Fruit fly (Drosophila melanogaster) whole organism, embryonic: ENCODE data around the gene Grip75.

Experiments
- ATbp ChIP-seq: fragments of 200-800 bp; sonication (Bioruptor generic); optimal IDR thresholded peaks from 2 replicates; lab custom pipeline; 2017; ENCODE audit warnings: missing biosample characterization, mild to moderate bottlenecking, missing genetic modification characterization, missing genetic modification reagents
- B-H2 ChIP-seq: fragments of 200-800 bp; sonication (Bioruptor generic); optimal IDR thresholded peaks from 2 replicates; lab custom pipeline; 2018; ENCODE audit warnings: missing biosample characterization, mild to moderate bottlenecking, missing genetic modification characterization
- CG10274 ChIP-seq: fragments of 200-800 bp; sonication (Bioruptor generic); optimal IDR thresholded peaks from 3 replicates; lab custom pipeline; 2017; ENCODE audit warnings: missing biosample characterization, mild to moderate bottlenecking, missing genetic modification characterization
- CG11696 ChIP-seq: fragments of 200-800 bp; sonication (Bioruptor generic); IDR thresholded peaks from 2 replicates; pipeline ENCODE4 v1.3.6; 2022; ENCODE audit warnings: missing biosample characterization, missing genetic modification characterization
- CG12744 ChIP-seq: fragments of 200-800 bp; sonication (Bioruptor generic); optimal IDR thresholded peaks from 2 replicates; lab custom pipeline; 2016; ENCODE audit warnings: missing biosample characterization, missing genetic modification characterization
- CG13287 ChIP-seq: fragments of 200-800 bp; sonication (Bioruptor generic); IDR thresholded peaks from 2 replicates; pipeline ENCODE4 v1.3.6; 2022; ENCODE audit warnings: missing biosample characterization, missing genetic modification characterization; ENCODE audit not compliant: partially characterized antibody
- CG16779 ChIP-seq: fragments of 200-800 bp; sonication (Bioruptor generic); IDR thresholded peaks from 2 replicates; pipeline ENCODE4 v1.3.6; 2022; ENCODE audit warnings: missing biosample characterization, missing genetic modification characterization
- CG17328 ChIP-seq: fragments of 200-800 bp; sonication (Bioruptor generic); IDR thresholded peaks from 2 replicates; pipeline ENCODE4 v1.3.6; 2022; ENCODE audit warnings: missing biosample characterization, missing genetic modification characterization
- CG17359 ChIP-seq: fragments of 200-800 bp; sonication (Bioruptor generic); optimal IDR thresholded peaks from 3 replicates; lab custom pipeline; 2018; ENCODE audit warnings: missing biosample characterization, mild to moderate bottlenecking, missing genetic modification characterization, moderate library complexity
- CG17361 ChIP-seq: fragments of 200-800 bp; sonication (Bioruptor generic); IDR thresholded peaks from 3 replicates; pipeline ENCODE4 v1.3.6; 2022; ENCODE audit warnings: missing biosample characterization, missing genetic modification characterization
- CG17802 ChIP-seq: fragments of 200-800 bp; sonication (Bioruptor generic); optimal IDR thresholded peaks from 2 replicates; lab custom pipeline; 2018; ENCODE audit warnings: missing biosample characterization, mild to moderate bottlenecking, missing genetic modification characterization, moderate library complexity
- CG18011 ChIP-seq: fragments of 200-800 bp; sonication (Bioruptor generic); optimal IDR thresholded peaks from 2 replicates; lab custom pipeline; 2017; ENCODE audit warnings: missing biosample characterization, missing genetic modification characterization, mild to moderate bottlenecking, moderate library complexity, missing genotype
- CG2202 ChIP-seq: fragments of 200-800 bp; sonication (Bioruptor generic); optimal IDR thresholded peaks from 2 replicates; lab custom pipeline; 2018; ENCODE audit warnings: missing biosample characterization, mild to moderate bottlenecking, missing genetic modification characterization
- CG3065 ChIP-seq: fragments of 200-800 bp; sonication (Bioruptor generic); optimal IDR thresholded peaks from 2 replicates; lab custom pipeline; 2016; ENCODE audit warnings: missing biosample characterization, missing genetic modification characterization
- CG3163 ChIP-seq: fragments of 200-800 bp; sonication (Bioruptor generic); optimal IDR thresholded peaks from 3 replicates; lab custom pipeline; 2016; ENCODE audit warnings: missing biosample characterization, missing genetic modification characterization
- CG34422 ChIP-seq: fragments of 200-800 bp; sonication (Bioruptor generic); IDR thresholded peaks from 3 replicates; pipeline ENCODE4 v1.3.6; 2022; ENCODE audit warnings: missing biosample characterization, missing genetic modification characterization
- CG5953 ChIP-seq: fragments of 200-800 bp; sonication (Bioruptor generic); IDR thresholded peaks from 2 replicates; pipeline ENCODE4 v1.3.6; 2022; ENCODE audit warnings: missing biosample characterization, missing genetic modification characterization
- CG6175 ChIP-seq: fragments of 200-800 bp; sonication (Bioruptor generic); IDR thresholded peaks from 3 replicates; pipeline ENCODE4 v1.3.6; 2022; ENCODE audit warnings: missing biosample characterization, missing genetic modification characterization
- CG6254 ChIP-seq: fragments of 200-800 bp; sonication (Bioruptor generic); optimal IDR thresholded peaks from 3 replicates; lab custom pipeline; 2017; ENCODE audit warnings: mild to moderate bottlenecking, missing biosample characterization, missing genetic modification reagents, missing genetic modification characterization
- CG7745 ChIP-seq: fragments of 200-800 bp; sonication (Bioruptor generic); optimal IDR thresholded peaks from 2 replicates; lab custom pipeline; 2018; ENCODE audit warnings: missing biosample characterization, mild to moderate bottlenecking, missing genetic modification characterization, moderate library complexity
- CG7987 ChIP-seq: fragments of 200-800 bp; sonication (Bioruptor generic); optimal IDR thresholded peaks from 2 replicates; lab custom pipeline; 2018; ENCODE audit warnings: missing biosample characterization, mild to moderate bottlenecking, missing genetic modification characterization, moderate library complexity
- CG8924 ChIP-seq: fragments of 200-800 bp; optimal IDR thresholded peaks from 3 replicates; lab custom pipeline; 2019; ENCODE audit warnings: missing biosample characterization, mild to moderate bottlenecking, missing genetic modification characterization, moderate library complexity
- CG8944 ChIP-seq: fragments of 200-800 bp; sonication (Bioruptor generic); optimal IDR thresholded peaks from 3 replicates; lab custom pipeline; 2016; ENCODE audit warnings: missing biosample characterization, missing genetic modification characterization
- CG9727 ChIP-seq: fragments of 200-800 bp; sonication (Bioruptor generic); optimal IDR thresholded peaks from 3 replicates; lab custom pipeline; 2017; ENCODE audit warnings: missing biosample characterization, mild to moderate bottlenecking, missing genetic modification characterization
- Ets97D ChIP-seq: fragments of 200-800 bp; sonication (Bioruptor generic); optimal IDR thresholded peaks from 3 replicates; lab custom pipeline; 2016; ENCODE audit warnings: missing biosample characterization, missing genetic modification characterization
- Gsc ChIP-seq: fragments of 200-800 bp; sonication (Bioruptor generic); IDR thresholded peaks from 2 replicates; pipeline ENCODE4 v1.3.6; 2022; ENCODE audit warnings: missing biosample characterization, missing genetic modification characterization
- Hand ChIP-seq: fragments of 200-800 bp; sonication (Bioruptor generic); optimal IDR thresholded peaks from 2 replicates; lab custom pipeline; 2017; ENCODE audit warnings: mild to moderate bottlenecking, missing biosample characterization, missing genetic modification reagents, missing genetic modification characterization
- Hr78 ChIP-seq, 2 experiments: fragments of 200-800 bp in 1 of 2; fragments of >200 bp in 1 of 2; sonication (Bioruptor generic) in 1 of 2; optimal IDR thresholded peaks; 2 replicates each; lab custom pipeline; 2017 to 2019; ENCODE audit warnings: missing biosample characterization in 2 of 2, missing genetic modification characterization in 2 of 2, mild to moderate bottlenecking in 1 of 2, moderate library complexity in 1 of 2
- Kr ChIP-seq: fragments of 200-800 bp; sonication (Bioruptor generic); optimal IDR thresholded peaks from 2 replicates; lab custom pipeline; 2017; ENCODE audit warnings: missing biosample characterization, mild to moderate bottlenecking, missing genetic modification characterization
- Lpt ChIP-seq: fragments of >200 bp; optimal IDR thresholded peaks from 2 replicates; lab custom pipeline; 2018; ENCODE audit warnings: missing biosample characterization, missing genetic modification characterization
- Mrtf ChIP-seq: fragments of 200-800 bp; sonication (Bioruptor generic); IDR thresholded peaks from 3 replicates; pipeline ENCODE4 v1.3.6; 2022; ENCODE audit warnings: missing biosample characterization, missing genetic modification characterization
- Rfx ChIP-seq: fragments of 200-800 bp; sonication (Bioruptor generic); IDR thresholded peaks from 2 replicates; pipeline ENCODE4 v1.3.6; 2022; ENCODE audit warnings: missing biosample characterization, missing genetic modification characterization
- aop ChIP-seq: fragments of 200-800 bp; sonication (Bioruptor generic); IDR thresholded peaks from 2 replicates; pipeline ENCODE4 v1.3.6; 2022; ENCODE audit warnings: missing biosample characterization, missing genetic modification characterization
- ap ChIP-seq: fragments of 200-800 bp; sonication (Bioruptor generic); IDR thresholded peaks from 2 replicates; pipeline ENCODE4 v1.3.6; 2022; ENCODE audit warnings: missing biosample characterization, missing genetic modification characterization
- ase ChIP-seq: fragments of 200-800 bp; sonication (Bioruptor generic); IDR thresholded peaks from 3 replicates; pipeline ENCODE4 v1.3.6; 2022; ENCODE audit warnings: missing biosample characterization, missing genetic modification characterization
- ash1 ChIP-seq: fragments of 200-800 bp; sonication (Bioruptor generic); optimal IDR thresholded peaks from 2 replicates; lab custom pipeline; 2018; ENCODE audit warnings: missing biosample characterization, mild to moderate bottlenecking, missing genetic modification characterization
- cad ChIP-seq: fragments of >200 bp; optimal IDR thresholded peaks from 2 replicates; lab custom pipeline; 2017; ENCODE audit warnings: missing biosample characterization, missing genetic modification characterization
- chm ChIP-seq: fragments of 200-800 bp; sonication (Bioruptor generic); IDR thresholded peaks from 2 replicates; pipeline ENCODE4 v1.3.6; 2022; ENCODE audit warnings: missing biosample characterization, missing genetic modification characterization
- dpn ChIP-seq, 2 experiments: fragments of 200-800 bp; sonication (Bioruptor generic); optimal IDR thresholded peaks; 3 replicates each; lab custom pipeline; 2016; ENCODE audit warnings: missing biosample characterization in 2 of 2, missing genetic modification characterization in 2 of 2
- fru ChIP-seq: fragments of >200 bp; optimal IDR thresholded peaks from 2 replicates; lab custom pipeline; 2017
- gt ChIP-seq: fragments of 200-800 bp; sonication (Bioruptor generic); IDR thresholded peaks from 2 replicates; pipeline ENCODE4 v1.3.6; 2022; ENCODE audit warnings: missing biosample characterization, missing genetic modification characterization
- hb ChIP-seq: fragments of 200-800 bp; sonication (Bioruptor generic); IDR thresholded peaks from 3 replicates; pipeline ENCODE4 v1.3.6; 2022; ENCODE audit warnings: missing biosample characterization, missing genetic modification characterization; ENCODE audit not compliant: partially characterized antibody
- hbn ChIP-seq: fragments of 200-800 bp; sonication (Bioruptor generic); IDR thresholded peaks from 2 replicates; pipeline ENCODE4 v1.3.6; 2022; ENCODE audit warnings: missing biosample characterization, missing genetic modification characterization; ENCODE audit not compliant: partially characterized antibody
- hkb ChIP-seq, 2 experiments: fragments of 200-800 bp in 1 of 2; fragments of >200 bp in 1 of 2; sonication (Bioruptor generic) in 1 of 2; IDR thresholded peaks in 1 of 2; optimal IDR thresholded peaks in 1 of 2; 2 replicates each; pipeline versions ENCODE4 v1.3.6 to Lab custom; 2017 to 2022; ENCODE audit warnings: missing biosample characterization in 1 of 2, missing genetic modification characterization in 1 of 2
- mld ChIP-seq: fragments of 200-800 bp; sonication (Bioruptor generic); IDR thresholded peaks from 3 replicates; pipeline ENCODE4 v1.3.6; 2022; ENCODE audit warnings: missing biosample characterization, missing genetic modification characterization; ENCODE audit not compliant: partially characterized antibody
- pan ChIP-seq, 4 experiments: fragments of >200 bp in 3 of 4; fragments of 200-800 bp in 1 of 4; sonication (Bioruptor generic) in 1 of 4; optimal IDR thresholded peaks in 3 of 4; IDR thresholded peaks in 1 of 4; 2 replicates each; pipeline versions ENCODE4 v1.3.6 to Lab custom; 2017 to 2022; ENCODE audit warnings: missing biosample characterization in 2 of 4, missing genetic modification characterization in 2 of 4, mixed read lengths in 1 of 4
- repo ChIP-seq: fragments of 200-800 bp; sonication (Bioruptor generic); optimal IDR thresholded peaks from 2 replicates; lab custom pipeline; 2016; ENCODE audit warnings: missing biosample characterization, missing genetic modification characterization
- sr ChIP-seq: fragments of 200-800 bp; sonication (Bioruptor generic); IDR thresholded peaks from 3 replicates; pipeline ENCODE4 v1.3.6; 2022; ENCODE audit warnings: missing biosample characterization, missing genetic modification characterization
- usp ChIP-seq: fragments of >200 bp; optimal IDR thresholded peaks from 2 replicates; lab custom pipeline; 2017; ENCODE audit warnings: missing biosample characterization, missing genetic modification characterization
- wor ChIP-seq: fragments of 200-800 bp; sonication (Bioruptor generic); IDR thresholded peaks from 2 replicates; pipeline ENCODE4 v1.3.6; 2022; ENCODE audit warnings: missing biosample characterization, missing genetic modification characterization

Gene Grip75

DNA sequence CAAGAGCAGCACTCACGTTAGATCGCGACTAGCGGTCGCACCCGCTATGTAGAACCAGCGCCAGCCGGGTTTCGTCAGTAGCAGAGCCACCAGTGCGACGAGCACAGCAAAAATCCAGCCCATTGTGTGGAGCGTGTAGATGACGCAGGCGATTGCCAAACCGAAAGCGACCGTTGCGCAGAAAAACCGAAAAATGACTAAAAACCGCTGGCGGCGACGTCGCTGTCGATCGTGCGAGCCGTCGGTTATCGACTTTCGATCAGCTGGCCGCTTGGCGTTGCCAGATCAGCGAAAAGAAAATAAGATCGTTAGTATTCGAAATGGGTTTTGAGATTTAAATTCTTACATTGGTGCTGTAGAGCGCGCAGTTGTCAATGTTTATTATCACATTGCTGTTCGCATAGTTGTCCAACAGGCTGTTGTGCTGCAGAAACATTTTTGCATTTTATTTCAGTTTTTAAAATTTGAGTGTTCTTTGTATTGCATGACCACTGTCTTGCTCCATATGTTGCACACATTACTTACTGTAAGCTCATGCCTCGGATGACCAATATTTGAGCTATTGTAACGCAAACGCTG, 33.5 kb downstream of the Grip75 start (continued):
- TF ChIP-seq hkb (optimal IDR thresholded peaks at IDR 0.05; lab: Kevin White, UChicago): no peak
- TF ChIP-seq hkb (GFP tag; IDR thresholded peaks at IDR 0.05; lab: Robert Waterston, UW): peak; percentile 46
- TF ChIP-seq mld (GFP tag; lab: Robert Waterston, UW): no peak
- TF ChIP-seq CG2202: no peak
- no peak for TF ChIP-seq CG7987 (GFP tag; lab: Kevin White, UChicago)
- no peak for TF ChIP-seq CG17802 (tag; lab: Kevin White, UChicago)
- no peak for TF ChIP-seq ase (GFP tag; lab: Robert Waterston, UW)
- peak; percentile 61; the same call in 1 of the 3 replicates for TF ChIP-seq CG34422 (GFP tag; lab: Robert Waterston, UW)
- no peak for TF ChIP-seq ATbp (GFP tag; lab: Kevin White, UChicago)
- TF ChIP-seq Lpt (GFP tag; lab: Kevin White, UChicago): no peak
- TF ChIP-seq CG18011 (GFP tag; lab: Kevin White, UChicago): peak; percentile 30
- TF ChIP-seq CG8944 (GFP tag; lab: Kevin White, UChicago): peak; percentile 13
- TF ChIP-seq Ets97D: peak; percentile 4
- no peak for TF ChIP-seq gt (GFP tag; lab: Robert Waterston, UW)
- no peak for TF ChIP-seq cad (GFP tag; lab: Kevin White, UChicago)
- peak; percentile 36 for TF ChIP-seq CG17359 (tag; lab: Kevin White, UChicago)
- no peak for TF ChIP-seq B-H2 (GFP tag; lab: Kevin White, UChicago)
- TF ChIP-seq aop (GFP tag; lab: Robert Waterston, UW): no peak
- no peak for TF ChIP-seq pan (optimal IDR thresholded peaks at IDR 0.05; lab: Kevin White, UChicago)
- peak in 1 of 2 experiments; percentile 27 for TF ChIP-seq pan (GFP tag; optimal IDR thresholded peaks at IDR 0.05 in 1 of 2, IDR thresholded peaks at IDR 0.05 in 1 of 2)
- no peak for TF ChIP-seq fru (lab: Kevin White, UChicago)
- TF ChIP-seq CG16779: 0 out of 2 replicates have a peak, but pooled peaks have one; percentile 18
- TF ChIP-seq CG9727: peak; percentile 54
- no peak for TF ChIP-seq Hand (GFP tag; lab: Kevin White, UChicago)
- TF ChIP-seq CG6254 (GFP tag; lab: Kevin White, UChicago): no peak
- TF ChIP-seq sr (GFP tag; lab: Robert Waterston, UW): no peak
- TF ChIP-seq Kr: no peak
- no peak for TF ChIP-seq usp (GFP tag; lab: Kevin White, UChicago)
- peak; percentile 33; the same call in 1 of the 2 replicates for TF ChIP-seq wor (GFP tag; lab: Robert Waterston, UW)
- no peak for TF ChIP-seq CG6175
- no peak for TF ChIP-seq repo
- TF ChIP-seq hb (GFP tag; lab: Robert Waterston, UW): no peak
- TF ChIP-seq hbn (GFP tag; lab: Robert Waterston, UW): no peak
- TF ChIP-seq Gsc (GFP tag; lab: Robert Waterston, UW): no peak
- TF ChIP-seq CG5953: no peak
- TF ChIP-seq CG17361 (GFP tag; lab: Robert Waterston, UW): peak; percentile 67; the same call in 2 of the 3 replicates
- TF ChIP-seq CG11696 (GFP tag; lab: Robert Waterston, UW): no peak
- TF ChIP-seq CG3163 (GFP tag; lab: Kevin White, UChicago): no peak
- TF ChIP-seq ap (GFP tag; lab: Robert Waterston, UW): no peak
- TF ChIP-seq CG10274 (GFP tag; lab: Kevin White, UChicago): peak; percentile 18
- peak in 1 of 2 experiments; percentile 22 for TF ChIP-seq Hr78 (GFP tag; optimal IDR thresholded peaks at IDR 0.05; lab: Kevin White, UChicago)
- TF ChIP-seq Rfx (GFP tag; lab: Robert Waterston, UW): no peak; the same call in 1 of the 2 replicates
- TF ChIP-seq ash1 (GFP tag; lab: Kevin White, UChicago): no peak
- TF ChIP-seq chm (GFP tag; lab: Robert Waterston, UW): no peak
- TF ChIP-seq Mrtf (GFP tag; lab: Robert Waterston, UW): no peak
- peak; percentile 40 to 42 for TF ChIP-seq dpn (GFP tag; optimal IDR thresholded peaks at IDR 0.05; lab: Kevin White, UChicago)
- TF ChIP-seq CG7745 (tag; lab: Kevin White, UChicago): no peak
- no peak for TF ChIP-seq CG3065 (GFP tag; lab: Kevin White, UChicago)
- no peak for TF ChIP-seq CG17328 (GFP tag; lab: Robert Waterston, UW)
- no peak for TF ChIP-seq CG12744 (GFP tag; lab: Kevin White, UChicago)
- peak; percentile 12 for TF ChIP-seq CG8924 (tag; lab: Kevin White, UChicago)
- no peak; the same call in 1 of the 2 replicates for TF ChIP-seq CG13287
